Fruit fly (Drosophila melanogaster): ENCODE results near the gene CG32640.

Gene CG32640

DNA sequence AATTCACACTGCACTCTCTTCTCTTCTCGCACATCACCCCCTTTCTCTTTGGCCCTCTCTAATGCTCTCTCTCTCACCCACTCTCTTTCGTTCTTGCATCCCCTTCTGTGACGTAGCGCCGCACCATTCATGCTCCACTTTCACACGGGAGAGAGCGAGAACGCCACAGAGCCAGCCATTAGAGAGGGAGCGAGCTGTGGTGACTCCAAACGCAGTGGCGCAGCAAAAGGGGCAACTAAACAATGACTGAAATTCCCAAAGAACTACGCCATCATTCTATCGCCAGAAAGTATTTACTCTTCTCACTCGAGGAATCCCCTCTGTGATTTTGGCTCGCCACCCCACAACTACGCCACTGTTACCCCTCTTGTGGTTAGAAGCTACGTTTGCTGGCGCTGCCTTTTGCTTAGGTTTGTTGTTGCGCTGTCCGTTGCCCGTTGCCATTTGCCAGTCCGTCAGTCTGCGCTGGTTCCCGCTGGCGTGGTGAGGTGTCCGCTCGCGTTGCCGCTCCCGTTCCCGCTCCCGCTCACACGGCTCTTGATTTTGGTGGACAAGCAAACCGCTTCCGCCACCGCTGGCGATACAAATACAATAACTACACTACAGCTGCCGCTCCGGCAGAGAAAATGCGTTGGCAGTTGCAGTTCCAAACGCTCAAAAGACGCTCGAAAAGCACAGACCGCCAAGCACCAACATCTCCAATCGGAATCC is 46.6 kb upstream of the CG32640 start (continued):
- peak; percentile 99 for TF ChIP-seq shn (GFP tag; optimal IDR thresholded peaks at IDR 0.05)
- TF ChIP-seq luna (GFP tag; optimal IDR thresholded peaks at IDR 0.05) = peak; percentile 98
- peak; percentile 99 for TF ChIP-seq dmrt99B (tag; optimal IDR thresholded peaks at IDR 0.05)
- no peak for TF ChIP-seq D (optimal IDR thresholded peaks at IDR 0.05)
- TF ChIP-seq D (GFP tag; optimal IDR thresholded peaks at IDR 0.05) = peak; percentile 97
- peak; percentile 100 for TF ChIP-seq ttk (GFP tag; IDR thresholded peaks at IDR 0.05)
- peak; percentile 89 for TF ChIP-seq ac (GFP tag; optimal IDR thresholded peaks at IDR 0.05)
- peak; percentile 98 for TF ChIP-seq tup (GFP tag; optimal IDR thresholded peaks at IDR 0.05)
- TF ChIP-seq E2f2 (GFP tag; IDR thresholded peaks at IDR 0.05) = peak; percentile 89
- TF ChIP-seq Dad (GFP tag; optimal IDR thresholded peaks at IDR 0.05) = peak; percentile 99
- peak; percentile 93 for TF ChIP-seq CG33557 (GFP tag; optimal IDR thresholded peaks at IDR 0.05)
- peak; percentile 95 for TF ChIP-seq CG7987 (GFP tag; optimal IDR thresholded peaks at IDR 0.05)
- peak; percentile 99 for TF ChIP-seq Mrtf (GFP tag; IDR thresholded peaks at IDR 0.05)
- TF ChIP-seq Hey (tag; optimal IDR thresholded peaks at IDR 0.05) = peak; percentile 98
- TF ChIP-seq CG4282 (GFP tag; optimal IDR thresholded peaks at IDR 0.05) = peak; percentile 98
- TF ChIP-seq CG34376 (GFP tag; optimal IDR thresholded peaks at IDR 0.05) = peak; percentile 99
- TF ChIP-seq Dll (GFP tag; IDR thresholded peaks at IDR 0.05; ENCODE audit: partially characterized antibody) = peak; percentile 49; the same call in 2 of the 4 replicates
- peak; percentile 97 for TF ChIP-seq CG10979 (tag; optimal IDR thresholded peaks at IDR 0.05)
- peak; percentile 99 for TF ChIP-seq Dbx (GFP tag; IDR thresholded peaks at IDR 0.05)
- TF ChIP-seq CG11093 (GFP tag; IDR thresholded peaks at IDR 0.05) = peak; percentile 99
- peak; percentile 94 for TF ChIP-seq sqz (GFP tag; optimal IDR thresholded peaks at IDR 0.05)
- TF ChIP-seq Antp (GFP tag; optimal IDR thresholded peaks at IDR 0.05) = peak; percentile 100
- TF ChIP-seq prd (optimal IDR thresholded peaks at IDR 0.05) = no peak
- TF ChIP-seq prd (GFP tag; IDR thresholded peaks at IDR 0.05) = peak; percentile 99
- peak in 1 of 2 experiments; percentile 38 for TF ChIP-seq tll (GFP tag; optimal IDR thresholded peaks at IDR 0.05)
- peak; percentile 99 for TF ChIP-seq Chrac-16 (GFP tag; optimal IDR thresholded peaks at IDR 0.05)
- peak; percentile 99 for TF ChIP-seq crc (GFP tag; optimal IDR thresholded peaks at IDR 0.05)
- peak; percentile 97 for TF ChIP-seq CG13775 (GFP tag; optimal IDR thresholded peaks at IDR 0.05)
- TF ChIP-seq fd3F (GFP tag; optimal IDR thresholded peaks at IDR 0.05) = peak; percentile 98
- TF ChIP-seq Atf6 (GFP tag; IDR thresholded peaks at IDR 0.05) = peak; percentile 99
- TF ChIP-seq HLH54F (GFP tag; optimal IDR thresholded peaks at IDR 0.05) = peak; percentile 99
- TF ChIP-seq CG1647 (GFP tag; optimal IDR thresholded peaks at IDR 0.05) = peak; percentile 98
- peak; percentile 99 for TF ChIP-seq CG4617 (GFP tag; optimal IDR thresholded peaks at IDR 0.05; ENCODE audit: borderline replicate concordance)
- peak; percentile 99 for TF ChIP-seq CG17328 (GFP tag; IDR thresholded peaks at IDR 0.05)
- TF ChIP-seq Sox100B (GFP tag; optimal IDR thresholded peaks at IDR 0.05) = peak; percentile 94
- TF ChIP-seq CG10462 (GFP tag; optimal IDR thresholded peaks at IDR 0.05) = peak; percentile 98
- peak; percentile 99 for TF ChIP-seq Mad (GFP tag; optimal IDR thresholded peaks at IDR 0.05)
- peak; percentile 99 for TF ChIP-seq ara (GFP tag; IDR thresholded peaks at IDR 0.05)
- TF ChIP-seq Hmr (GFP tag; optimal IDR thresholded peaks at IDR 0.05) = peak; percentile 100
- TF ChIP-seq NFAT (GFP tag; IDR thresholded peaks at IDR 0.05) = peak; percentile 99
- TF ChIP-seq kay (GFP tag; optimal IDR thresholded peaks at IDR 0.05) = peak; percentile 99
- peak; percentile 99 for TF ChIP-seq disco-r (GFP tag; optimal IDR thresholded peaks at IDR 0.05)
- TF ChIP-seq CG18262 (tag; optimal IDR thresholded peaks at IDR 0.05) = peak; percentile 96
- peak; percentile 98 for TF ChIP-seq CG17612 (GFP tag; IDR thresholded peaks at IDR 0.05)
- peak; percentile 98 for TF ChIP-seq sr (GFP tag; IDR thresholded peaks at IDR 0.05)
- peak; percentile 97 to 98 for TF ChIP-seq bsh (GFP tag; optimal IDR thresholded peaks at IDR 0.05)
- peak; percentile 98 for TF ChIP-seq Oaz (GFP tag; IDR thresholded peaks at IDR 0.05)
- peak; percentile 100 for TF ChIP-seq row (GFP tag; IDR thresholded peaks at IDR 0.05)
- TF ChIP-seq CG8089 (GFP tag; optimal IDR thresholded peaks at IDR 0.05) = peak; percentile 98
- peak; percentile 99 for TF ChIP-seq repo (GFP tag; optimal IDR thresholded peaks at IDR 0.05)

Data from whole organism, embryonic.